Fruit fly (Drosophila melanogaster): Measurements from ENCODE around the gene CG12531.

The CG12531 gene

DNA sequence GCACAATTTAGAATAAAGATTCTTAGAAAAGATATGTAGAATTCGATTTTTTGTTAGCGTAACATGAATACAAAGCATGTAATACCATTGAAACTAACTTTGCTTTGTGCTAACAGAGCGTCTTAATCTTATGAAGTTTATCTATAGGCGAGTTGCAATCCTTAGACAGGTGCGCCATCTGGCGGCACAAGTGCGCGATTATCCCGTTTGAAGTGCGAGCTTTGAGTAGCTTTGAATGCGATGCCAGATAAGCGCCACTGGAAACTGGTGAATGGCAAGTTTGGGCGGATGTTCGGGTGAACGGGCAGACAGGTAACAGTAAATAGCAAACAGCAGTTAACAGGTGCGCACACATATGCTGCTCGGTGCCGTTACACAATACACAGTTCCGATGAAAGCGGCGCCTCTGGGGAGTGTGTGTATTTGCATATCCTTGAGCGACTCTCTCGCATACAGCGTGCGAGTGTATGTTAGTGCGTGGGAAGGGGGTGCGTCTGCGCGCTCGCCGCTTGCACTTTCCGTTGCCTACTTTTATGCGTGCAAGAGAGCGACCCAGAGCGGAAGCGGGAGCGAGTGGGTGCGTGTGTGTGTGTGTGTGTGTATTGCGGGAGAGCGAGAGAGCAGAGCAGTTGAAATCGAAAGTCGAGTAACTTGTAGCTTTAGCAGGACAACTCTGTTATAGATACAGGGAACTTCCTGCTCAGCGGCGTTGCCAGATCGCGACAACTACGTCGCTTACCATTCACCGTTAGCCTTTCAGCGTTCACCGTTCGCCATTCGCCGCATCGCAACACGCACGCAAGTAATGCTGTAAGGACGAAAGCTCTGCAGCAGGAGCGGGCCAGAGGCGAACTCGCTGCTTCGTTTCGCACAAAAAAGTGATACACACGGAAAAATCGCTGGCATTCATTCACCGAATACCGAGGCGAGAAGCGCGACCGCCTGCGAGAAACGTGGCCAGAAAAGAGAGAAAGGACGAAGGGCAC, at the start of gene CG12531:
CG12531 (plus strand) TSS at position 936 of the 986 bp plus-strand sequence.
- no peak for TF ChIP-seq Myc (optimal IDR thresholded peaks at IDR 0.05)
- no peak for TF ChIP-seq h (optimal IDR thresholded peaks at IDR 0.05)
- no peak for TF ChIP-seq ttk (optimal IDR thresholded peaks at IDR 0.05)
- TF ChIP-seq Sin3A (optimal IDR thresholded peaks at IDR 0.05) = no peak
- TF ChIP-seq insv (optimal IDR thresholded peaks at IDR 0.05) = no peak
- TF ChIP-seq psq (optimal IDR thresholded peaks at IDR 0.05) = no peak

DNA sequence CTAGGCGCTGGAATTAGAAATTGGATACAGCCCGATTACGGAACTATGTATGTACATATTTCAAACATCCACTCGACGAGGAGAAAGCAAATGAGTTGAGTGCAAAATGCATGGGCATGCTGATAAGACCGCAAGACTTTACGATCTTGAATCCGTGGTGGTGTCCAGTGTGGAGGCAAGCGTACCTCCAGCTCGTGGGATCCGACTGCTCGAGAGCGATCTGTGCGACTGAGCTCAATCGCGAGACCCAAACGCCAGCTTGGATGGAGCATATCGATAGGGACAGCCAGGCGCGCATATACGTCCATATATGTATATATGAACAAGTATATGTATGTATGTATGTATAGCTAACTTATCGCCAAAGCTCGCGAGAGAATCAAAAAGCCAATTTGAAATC, 43.1 kb upstream of the CG12531 start, which contains the start of gene et:
et (minus strand) TSS at position 230 of the 400 bp plus-strand sequence.
- TF ChIP-seq h (optimal IDR thresholded peaks at IDR 0.05) (no peak), ttk (optimal IDR thresholded peaks at IDR 0.05) (no peak), Myc (optimal IDR thresholded peaks at IDR 0.05) (no peak), psq (optimal IDR thresholded peaks at IDR 0.05) (no peak), Sin3A (optimal IDR thresholded peaks at IDR 0.05) (no peak), insv (optimal IDR thresholded peaks at IDR 0.05) (no peak)

DNA sequence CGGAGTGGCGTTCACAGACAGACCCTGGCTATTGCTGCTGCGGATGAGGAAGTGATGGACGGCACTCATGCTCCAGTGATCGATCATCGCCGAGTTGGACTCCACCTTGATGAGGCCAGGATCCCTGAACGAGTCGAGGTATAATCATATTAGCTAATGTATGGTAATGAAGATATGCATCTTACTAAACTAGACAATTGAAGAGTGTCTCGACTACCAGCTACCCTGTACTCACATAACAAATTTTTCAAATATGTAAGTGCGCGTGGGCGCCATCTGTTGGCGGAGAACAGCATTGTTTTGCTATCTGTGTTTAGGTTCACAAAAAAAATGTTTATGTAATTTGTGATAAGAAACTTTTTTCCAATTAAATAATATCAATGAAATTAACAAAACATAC, 39.5 kb upstream of the CG12531 start:
- TF ChIP-seq Sin3A (optimal IDR thresholded peaks at IDR 0.05) = no peak
- no peak for TF ChIP-seq insv (optimal IDR thresholded peaks at IDR 0.05)
- TF ChIP-seq h (optimal IDR thresholded peaks at IDR 0.05) = no peak
- no peak for TF ChIP-seq ttk (optimal IDR thresholded peaks at IDR 0.05)
- no peak for TF ChIP-seq psq (optimal IDR thresholded peaks at IDR 0.05)
- no peak for TF ChIP-seq Myc (optimal IDR thresholded peaks at IDR 0.05)

DNA sequence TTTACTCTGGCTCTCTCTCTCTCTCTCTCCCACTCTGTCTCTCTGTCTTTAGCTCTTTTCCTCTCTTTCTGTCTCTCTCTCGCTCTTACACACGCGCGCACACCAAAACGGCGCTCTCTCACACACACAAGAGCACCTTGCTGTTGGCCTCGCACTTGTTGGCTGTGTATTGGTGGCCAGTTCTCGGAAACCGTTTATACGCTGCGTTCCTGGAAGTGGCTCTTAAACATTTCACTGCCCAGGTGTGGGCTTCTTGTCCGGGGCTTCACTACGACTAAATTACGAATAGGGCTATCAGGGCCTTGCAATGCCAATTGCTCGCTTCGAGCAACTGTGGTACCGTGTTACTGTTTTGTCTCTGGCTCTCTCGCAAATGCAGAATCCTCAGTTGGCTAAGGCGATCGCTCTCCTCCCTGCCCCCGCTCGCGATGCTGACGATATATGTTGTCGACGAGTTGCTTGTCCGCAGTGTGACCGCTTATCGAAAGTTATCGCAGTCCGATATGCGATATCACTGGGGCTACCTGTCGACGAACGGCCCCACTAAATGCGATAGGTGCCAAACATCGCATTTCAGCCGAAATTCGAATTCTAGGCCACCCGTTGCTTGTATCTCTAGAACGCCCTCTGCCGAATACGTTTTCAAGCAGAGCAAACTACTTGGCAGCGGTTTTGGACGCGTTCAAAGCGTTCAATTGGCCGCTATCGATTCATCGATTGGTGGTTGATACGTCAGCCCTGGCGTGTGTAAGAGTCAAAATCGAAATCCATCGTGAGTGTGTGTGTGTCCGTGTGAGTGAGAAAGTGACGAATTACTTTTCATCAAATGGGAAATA, 35.5 kb upstream of the CG12531 start, which contains the start of the genes dome and Ubqn:
dome (minus strand) TSS at position 479 of the 836 bp plus-strand sequence.
Ubqn (plus strand) TSS at position 769 of the 836 bp plus-strand sequence.
- TF ChIP-seq insv (optimal IDR thresholded peaks at IDR 0.05) (no peak), Myc (optimal IDR thresholded peaks at IDR 0.05) (no peak), ttk (optimal IDR thresholded peaks at IDR 0.05) (no peak), h (optimal IDR thresholded peaks at IDR 0.05) (no peak), Sin3A (optimal IDR thresholded peaks at IDR 0.05) (no peak), psq (optimal IDR thresholded peaks at IDR 0.05) (no peak)

DNA sequence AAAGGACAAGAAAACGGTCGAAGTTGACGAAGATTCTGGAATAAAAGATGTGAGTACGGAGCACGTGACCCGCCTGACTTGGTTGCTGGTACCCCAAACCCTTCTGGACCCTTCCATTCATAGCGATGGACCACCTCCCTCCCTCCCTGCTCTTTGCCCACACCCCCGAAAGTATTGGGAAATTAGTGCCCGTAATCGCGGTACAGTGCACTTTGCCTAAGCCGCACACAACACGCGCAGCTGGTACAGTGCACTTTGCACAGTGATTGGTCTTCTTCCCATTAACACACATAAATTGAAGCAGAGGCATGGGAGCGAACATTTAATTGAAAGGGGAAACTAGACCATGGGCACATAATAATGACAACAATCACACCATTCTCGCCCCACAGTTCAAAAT, 34.7 kb upstream of the CG12531 start:
- no peak for TF ChIP-seq Sin3A (optimal IDR thresholded peaks at IDR 0.05)
- TF ChIP-seq Myc (optimal IDR thresholded peaks at IDR 0.05) = no peak
- no peak for TF ChIP-seq ttk (optimal IDR thresholded peaks at IDR 0.05)
- no peak for TF ChIP-seq h (optimal IDR thresholded peaks at IDR 0.05)
- TF ChIP-seq insv (optimal IDR thresholded peaks at IDR 0.05) = no peak
- no peak for TF ChIP-seq psq (optimal IDR thresholded peaks at IDR 0.05)

DNA sequence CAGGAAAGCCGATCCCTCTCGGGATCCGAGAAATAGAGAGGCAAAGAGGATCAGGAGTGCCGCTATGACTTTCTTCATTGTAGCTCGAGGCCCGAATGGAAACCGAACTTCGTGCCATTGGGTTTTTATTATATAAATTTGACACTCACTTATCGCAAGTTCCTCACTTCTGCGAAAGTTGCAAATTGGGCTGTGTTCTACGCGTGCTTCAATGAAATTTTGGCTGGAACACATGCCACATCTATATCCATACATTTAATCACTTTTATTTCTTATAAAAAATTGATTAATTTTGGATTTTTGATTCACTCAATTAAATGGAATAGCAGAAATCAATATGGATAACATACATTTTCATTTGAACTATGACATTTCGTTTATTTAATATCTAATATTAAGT, 29.9 kb upstream of the CG12531 start, which contains the start of gene CG14227:
CG14227 (minus strand) TSS at position 101 of the 400 bp plus-strand sequence.
- no peak for TF ChIP-seq ttk (optimal IDR thresholded peaks at IDR 0.05)
- no peak for TF ChIP-seq psq (optimal IDR thresholded peaks at IDR 0.05)

DNA sequence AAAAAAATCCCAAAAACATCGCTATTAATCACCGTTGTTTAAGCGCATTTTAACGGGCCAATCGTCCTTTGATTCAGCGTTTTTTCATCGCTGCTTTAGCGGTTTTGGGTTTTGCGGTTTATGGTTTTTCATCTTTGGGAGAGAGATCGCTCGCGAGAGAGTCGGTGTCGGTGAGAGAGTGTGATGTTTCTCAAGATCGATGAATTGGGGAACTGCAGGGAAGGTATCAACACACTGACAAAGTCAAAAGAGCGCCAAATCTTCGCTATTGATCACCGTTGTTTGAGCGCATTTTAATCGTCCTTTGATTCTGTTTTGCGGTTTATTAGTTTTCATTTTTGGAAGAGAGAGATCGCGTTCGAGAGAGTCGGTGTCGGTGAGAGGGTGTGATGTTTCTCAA, 28.7 kb upstream of the CG12531 start:
- TF ChIP-seq Myc (optimal IDR thresholded peaks at IDR 0.05) = no peak
- no peak for TF ChIP-seq insv (optimal IDR thresholded peaks at IDR 0.05)
- no peak for TF ChIP-seq ttk (optimal IDR thresholded peaks at IDR 0.05)
- no peak for TF ChIP-seq Sin3A (optimal IDR thresholded peaks at IDR 0.05)
- no peak for TF ChIP-seq h (optimal IDR thresholded peaks at IDR 0.05)
- TF ChIP-seq psq (optimal IDR thresholded peaks at IDR 0.05) = no peak

DNA sequence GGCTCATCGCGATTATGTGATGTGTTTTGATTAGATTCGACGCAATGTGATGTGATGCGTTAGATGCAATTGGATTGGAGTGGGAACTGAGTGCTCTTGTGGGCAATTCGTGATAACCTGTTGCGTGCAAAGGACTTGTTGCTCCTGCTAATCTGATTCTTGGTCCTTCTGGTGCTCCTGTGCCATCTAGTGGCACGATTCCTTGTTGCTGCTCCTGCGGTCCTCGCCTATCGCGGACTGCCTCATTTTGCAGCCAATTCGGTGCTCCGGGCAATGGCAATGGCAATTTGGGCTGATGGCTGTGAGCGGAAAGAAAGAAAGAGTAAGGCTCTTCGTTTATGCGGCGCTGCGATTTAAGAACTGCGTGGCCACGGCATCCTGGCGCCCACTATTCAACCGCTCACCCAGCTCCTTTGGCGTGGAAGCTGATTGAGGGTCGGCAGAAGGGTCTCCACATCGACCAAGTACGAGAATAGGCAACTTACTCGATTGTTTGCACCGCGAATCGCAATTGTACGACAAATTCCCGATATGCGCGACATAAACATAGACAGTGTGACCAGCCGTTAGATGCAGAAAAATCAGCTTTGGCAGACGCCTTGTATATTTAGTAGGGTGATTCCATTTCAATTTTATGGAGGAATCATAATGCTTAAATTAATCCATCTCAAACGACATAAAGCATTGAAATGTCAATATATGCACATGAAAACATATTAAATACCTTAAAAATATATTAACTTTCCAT, 25.6 kb upstream of the CG12531 start, which contains the start of gene Mer:
Mer (minus strand) TSS at position 550 of the 748 bp plus-strand sequence.
- TF ChIP-seq insv (optimal IDR thresholded peaks at IDR 0.05) = peak; percentile 31
- no peak for TF ChIP-seq Sin3A (optimal IDR thresholded peaks at IDR 0.05)
- no peak for TF ChIP-seq Myc (optimal IDR thresholded peaks at IDR 0.05)
- TF ChIP-seq psq (optimal IDR thresholded peaks at IDR 0.05) = no peak

DNA sequence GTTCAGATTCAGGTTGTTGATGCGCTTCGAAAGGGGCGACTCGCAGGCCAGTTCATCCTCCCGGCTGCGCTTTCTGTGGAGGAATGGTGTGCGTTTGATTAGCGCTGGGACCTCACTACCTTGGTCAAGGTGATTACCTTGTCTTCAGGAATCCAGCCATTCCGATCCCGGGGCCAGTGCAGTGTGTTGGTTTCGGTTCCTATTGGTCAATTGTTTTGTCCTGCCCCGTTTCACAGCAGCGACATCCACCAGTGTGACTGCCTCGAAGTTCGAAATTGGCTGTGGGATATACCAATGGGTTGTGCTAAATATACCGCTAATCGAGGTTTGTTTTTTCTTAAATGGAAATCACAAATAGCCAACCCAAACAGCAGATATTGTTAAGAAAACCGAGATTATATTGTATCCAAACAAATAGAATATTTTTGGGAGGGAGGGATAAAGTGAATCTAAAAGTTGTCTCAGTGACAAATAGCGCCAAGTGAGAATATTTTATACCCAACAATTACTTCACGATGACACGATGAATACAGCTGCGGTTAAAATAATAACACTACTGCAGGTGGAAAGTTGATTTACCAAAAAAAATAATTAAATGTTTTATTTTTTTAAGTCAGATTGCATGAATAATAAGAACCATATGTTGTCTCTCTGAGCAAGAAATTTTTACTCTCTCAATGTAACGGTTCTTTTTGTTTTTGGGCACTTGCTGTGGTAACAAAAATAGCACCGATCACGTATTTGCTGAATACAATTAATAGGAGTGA, 23.7 kb upstream of the CG12531 start, which contains the start of gene CG14229:
CG14229 (minus strand) TSS at position 459 of the 767 bp plus-strand sequence.
- TF ChIP-seq psq (optimal IDR thresholded peaks at IDR 0.05) (no peak), Sin3A (optimal IDR thresholded peaks at IDR 0.05) (no peak), insv (optimal IDR thresholded peaks at IDR 0.05) (no peak), Myc (optimal IDR thresholded peaks at IDR 0.05) (no peak), h (optimal IDR thresholded peaks at IDR 0.05) (no peak)

DNA sequence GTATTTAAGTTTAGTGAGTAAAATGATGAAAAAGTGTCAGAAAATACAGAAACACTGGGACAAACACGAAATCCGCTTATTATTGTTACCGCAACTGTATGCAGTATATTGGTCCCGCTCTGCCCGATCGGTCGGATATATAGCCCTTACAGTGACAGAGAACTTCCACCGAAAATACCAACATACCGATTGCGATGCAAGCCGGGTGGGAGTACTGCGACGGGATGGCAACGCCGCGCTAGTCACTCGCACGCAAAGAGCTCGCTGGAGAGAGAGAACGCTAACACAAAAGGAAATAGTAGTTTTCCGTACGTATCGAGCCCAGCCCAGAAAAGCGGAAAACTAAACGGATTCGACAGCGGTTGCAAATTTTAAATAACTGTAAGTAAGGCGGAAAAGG, 21.9 kb upstream of the CG12531 start, which contains the start of gene Cdc42:
Cdc42 (plus strand) TSS at position 247 of the 400 bp plus-strand sequence.
- TF ChIP-seq Sin3A (optimal IDR thresholded peaks at IDR 0.05) (no peak), h (optimal IDR thresholded peaks at IDR 0.05) (no peak), ttk (optimal IDR thresholded peaks at IDR 0.05) (no peak), psq (optimal IDR thresholded peaks at IDR 0.05) (no peak), Myc (optimal IDR thresholded peaks at IDR 0.05) (no peak), insv (optimal IDR thresholded peaks at IDR 0.05) (no peak)

All from Kc167 (cell line).